Fruit fly (Drosophila melanogaster): ENCODE data around the gene Fhos.

The Fhos gene

dm6 chr3L:8823730-8824374 is 70.4 kb downstream of the Fhos start (continued):
- TF ChIP-seq zf30C (GFP tag; optimal IDR thresholded peaks at IDR 0.05) = no peak
- no peak for TF ChIP-seq btn (GFP tag; optimal IDR thresholded peaks at IDR 0.05)
- TF ChIP-seq CG7928 (GFP tag; optimal IDR thresholded peaks at IDR 0.05) = no peak
- TF ChIP-seq Fer3 (tag; optimal IDR thresholded peaks at IDR 0.05) = peak; percentile 3
- no peak for TF ChIP-seq Meics (GFP tag; optimal IDR thresholded peaks at IDR 0.05)
- TF ChIP-seq CG6854 (GFP tag; optimal IDR thresholded peaks at IDR 0.05) = no peak
- no peak for TF ChIP-seq Sry-δ (GFP tag; optimal IDR thresholded peaks at IDR 0.05)
- no peak for TF ChIP-seq ATbp (GFP tag; optimal IDR thresholded peaks at IDR 0.05)
- no peak for TF ChIP-seq en (GFP tag; optimal IDR thresholded peaks at IDR 0.05)
- peak; percentile 35 for TF ChIP-seq unpg (GFP tag; optimal IDR thresholded peaks at IDR 0.05)
- TF ChIP-seq Elba2 (GFP tag; optimal IDR thresholded peaks at IDR 0.05) = no peak
- TF ChIP-seq CG12942 (GFP tag; optimal IDR thresholded peaks at IDR 0.05) = no peak
- no peak for TF ChIP-seq CG10431 (GFP tag; optimal IDR thresholded peaks at IDR 0.05)
- no peak for TF ChIP-seq Sin3A (optimal IDR thresholded peaks at IDR 0.05)
- no peak for TF ChIP-seq CG8290 (GFP tag; optimal IDR thresholded peaks at IDR 0.05)
- TF ChIP-seq CG8290 (tag; optimal IDR thresholded peaks at IDR 0.05) = peak in 1 of 2 experiments; percentile 46
- TF ChIP-seq trem (tag; optimal IDR thresholded peaks at IDR 0.05) = peak; percentile 16
- peak; percentile 55 for TF ChIP-seq lab (GFP tag; optimal IDR thresholded peaks at IDR 0.05)
- peak; percentile 4 for TF ChIP-seq Usf (GFP tag; optimal IDR thresholded peaks at IDR 0.05)
- no peak for TF ChIP-seq Poxn (GFP tag; IDR thresholded peaks at IDR 0.05)
- TF ChIP-seq CG32767 (GFP tag; IDR thresholded peaks at IDR 0.05) = no peak
- no peak for TF ChIP-seq fd3F (GFP tag; optimal IDR thresholded peaks at IDR 0.05)
- peak; percentile 56 for TF ChIP-seq row (GFP tag; IDR thresholded peaks at IDR 0.05)
- TF ChIP-seq pfk (GFP tag; optimal IDR thresholded peaks at IDR 0.05) = no peak
- TF ChIP-seq dysf (GFP tag; IDR thresholded peaks at IDR 0.05) = peak; percentile 40; the same call in 1 of the 3 replicates
- TF ChIP-seq CG3995 (GFP tag; optimal IDR thresholded peaks at IDR 0.05) = no peak
- no peak for TF ChIP-seq CG11085 (GFP tag; IDR thresholded peaks at IDR 0.05)
- TF ChIP-seq Nf-YB (GFP tag; optimal IDR thresholded peaks at IDR 0.05) = no peak
- no peak for TF ChIP-seq CG31365 (tag; optimal IDR thresholded peaks at IDR 0.05)
- peak; percentile 31 for TF ChIP-seq CG4424 (GFP tag; optimal IDR thresholded peaks at IDR 0.05)
- TF ChIP-seq tll (GFP tag; optimal IDR thresholded peaks at IDR 0.05) = no peak
- TF ChIP-seq Vsx1 (GFP tag; optimal IDR thresholded peaks at IDR 0.05) = no peak
- TF ChIP-seq Hand (GFP tag; optimal IDR thresholded peaks at IDR 0.05) = no peak
- no peak for TF ChIP-seq E2f2 (GFP tag; IDR thresholded peaks at IDR 0.05)
- TF ChIP-seq kni (GFP tag; optimal IDR thresholded peaks at IDR 0.05) = no peak
- TF ChIP-seq CG30431 (GFP tag; optimal IDR thresholded peaks at IDR 0.05) = peak; percentile 29
- TF ChIP-seq Dek (tag; optimal IDR thresholded peaks at IDR 0.05) = no peak
- peak; percentile 60; the same call in 2 of the 3 replicates for TF ChIP-seq ci (GFP tag; IDR thresholded peaks at IDR 0.05)
- TF ChIP-seq H15 (GFP tag; IDR thresholded peaks at IDR 0.05) = peak; percentile 35; the same call in 1 of the 3 replicates
- no peak for TF ChIP-seq cwo (GFP tag; optimal IDR thresholded peaks at IDR 0.05)
- no peak for TF ChIP-seq E2f1 (GFP tag; IDR thresholded peaks at IDR 0.05)
- TF ChIP-seq gfzf (GFP tag; optimal IDR thresholded peaks at IDR 0.05) = no peak
- 0 out of 2 replicates have a peak, but pooled peaks have one; percentile 20 for TF ChIP-seq CG4730 (GFP tag; IDR thresholded peaks at IDR 0.05)
- no peak for TF ChIP-seq CG17912 (GFP tag; optimal IDR thresholded peaks at IDR 0.05)
- no peak for TF ChIP-seq slou (GFP tag; optimal IDR thresholded peaks at IDR 0.05)
- peak; percentile 48 to 64 for TF ChIP-seq chif (GFP tag; optimal IDR thresholded peaks at IDR 0.05)
- no peak for TF ChIP-seq CG6791 (GFP tag; IDR thresholded peaks at IDR 0.05; ENCODE audit: partially characterized antibody)
- TF ChIP-seq tgo (GFP tag; IDR thresholded peaks at IDR 0.05) = peak; percentile 53
- no peak for TF ChIP-seq CG9817 (tag; optimal IDR thresholded peaks at IDR 0.05)
- no peak for TF ChIP-seq ato (GFP tag; IDR thresholded peaks at IDR 0.05; ENCODE audit: partially characterized antibody)

Data from whole organism, embryonic.